Worm (Caenorhabditis elegans) whole organism, young adult: ENCODE data around the gene F31E3.2.

Experiments
- C06A6.2 ChIP-seq: fragments of 200-800 bp; sonication (Bioruptor generic); conservative IDR thresholded peaks from 2 replicates; pipeline ENCODE4 v1.3.6; 2022; ENCODE audit warnings: missing genetic modification characterization, missing compliant biosample characterization
- F10E7.11 ChIP-seq: sonication (generic microtip); optimal IDR thresholded peaks from 2 replicates; lab custom pipeline; 2017; ENCODE audit warnings: mild to moderate bottlenecking, missing genetic modification characterization, moderate library complexity, missing compliant biosample characterization
- F23B12.7 ChIP-seq: sonication (generic microtip); optimal IDR thresholded peaks from 2 replicates; lab custom pipeline; 2017; ENCODE audit warnings: missing genetic modification characterization, mild to moderate bottlenecking, missing compliant biosample characterization, antibody characterized with exemption, moderate library complexity; ENCODE audit not compliant: insufficient read depth
- F39B2.1 ChIP-seq: fragments of 200-800 bp; sonication (Bioruptor generic); IDR thresholded peaks from 2 replicates; pipeline ENCODE4 v1.3.6; 2022; ENCODE audit warnings: missing genetic modification reagents, missing genetic modification characterization, missing compliant biosample characterization
- F57A8.1 ChIP-seq: fragments of 200-800 bp; sonication (Bioruptor generic); optimal IDR thresholded peaks from 2 replicates; lab custom pipeline; 2018; ENCODE audit warnings: mild to moderate bottlenecking, missing genetic modification characterization, moderate library complexity, missing compliant biosample characterization
- Y56A3A.18 ChIP-seq: fragments of 200-800 bp; sonication (Bioruptor generic); IDR thresholded peaks from 2 replicates; pipeline ENCODE4 v1.3.6; 2022; ENCODE audit warnings: missing genetic modification reagents, missing genetic modification characterization, missing compliant biosample characterization
- Y67H2A.10 ChIP-seq: fragments of 200-800 bp; sonication (Bioruptor generic); conservative IDR thresholded peaks from 2 replicates; pipeline ENCODE4 v1.3.6; 2022; ENCODE audit warnings: missing genetic modification reagents, missing genetic modification characterization, missing compliant biosample characterization
- ZK185.1 ChIP-seq: sonication (generic microtip); optimal IDR thresholded peaks from 2 replicates; lab custom pipeline; 2016; ENCODE audit warnings: mild to moderate bottlenecking, missing genetic modification characterization, missing compliant biosample characterization; ENCODE audit not compliant: poor library complexity, severe bottlenecking
- attf-3 ChIP-seq: fragments of 200-800 bp; sonication (Bioruptor generic); conservative IDR thresholded peaks from 2 replicates; pipeline ENCODE4 v1.3.6; 2022; ENCODE audit warnings: missing genetic modification reagents, missing genetic modification characterization, missing compliant biosample characterization
- attf-5 ChIP-seq: fragments of 200-800 bp; sonication (Bioruptor generic); optimal IDR thresholded peaks from 2 replicates; lab custom pipeline; 2018; ENCODE audit warnings: mild to moderate bottlenecking, missing genetic modification characterization, missing compliant biosample characterization
- cebp-1 ChIP-seq, 2 experiments: fragments of 200-800 bp in 1 of 2; sonication (Bioruptor generic) in 1 of 2; sonication (generic microtip) in 1 of 2; IDR thresholded peaks in 1 of 2; optimal IDR thresholded peaks in 1 of 2; 2 replicates each; pipeline versions ENCODE4 v1.3.6 to Lab custom; 2017 to 2022; ENCODE audit warnings: missing compliant biosample characterization in 2 of 2, missing genetic modification characterization in 2 of 2, mild to moderate bottlenecking in 1 of 2, missing genetic modification reagents in 1 of 2, moderate library complexity in 1 of 2
- ceh-58 ChIP-seq: fragments of 200-800 bp; sonication (Bioruptor generic); IDR thresholded peaks from 2 replicates; pipeline ENCODE4 v1.3.6; 2022; ENCODE audit warnings: missing genetic modification characterization, missing compliant biosample characterization
- ceh-79 ChIP-seq: sonication (generic microtip); optimal IDR thresholded peaks from 2 replicates; lab custom pipeline; 2017; ENCODE audit warnings: mild to moderate bottlenecking, missing genetic modification characterization, missing compliant biosample characterization
- die-1 ChIP-seq: sonication (generic microtip); optimal IDR thresholded peaks from 2 replicates; lab custom pipeline; 2016; ENCODE audit warnings: missing genotype, mild to moderate bottlenecking, missing genetic modification characterization, missing compliant biosample characterization
- dpff-1 ChIP-seq: sonication (generic microtip); optimal IDR thresholded peaks from 2 replicates; lab custom pipeline; 2017; ENCODE audit warnings: mild to moderate bottlenecking, missing genetic modification characterization, missing compliant biosample characterization
- egrh-3 ChIP-seq: fragments of 200-800 bp; sonication (Bioruptor generic); IDR thresholded peaks from 2 replicates; pipeline ENCODE4 v1.3.6; 2022; ENCODE audit warnings: missing genetic modification reagents, missing genetic modification characterization, missing compliant biosample characterization
- ets-4 ChIP-seq: fragments of 200-800 bp; sonication (Bioruptor generic); optimal IDR thresholded peaks from 2 replicates; lab custom pipeline; 2018; ENCODE audit warnings: mild to moderate bottlenecking, missing genetic modification characterization, missing compliant biosample characterization
- him-1 ChIP-seq: sonication (generic microtip); optimal IDR thresholded peaks from 2 replicates; lab custom pipeline; 2016; ENCODE audit warnings: missing genotype, missing genetic modification reagents, missing genetic modification characterization, missing compliant biosample characterization
- hmg-1.2 ChIP-seq: fragments of 200-800 bp; sonication (Bioruptor generic); IDR thresholded peaks from 2 replicates; pipeline ENCODE4 v1.3.6; 2022; ENCODE audit warnings: missing genetic modification reagents, missing genetic modification characterization, missing compliant biosample characterization
- hmg-20 ChIP-seq: fragments of 200-800 bp; sonication (Bioruptor generic); IDR thresholded peaks from 2 replicates; pipeline ENCODE4 v1.3.6; 2022; ENCODE audit warnings: missing genetic modification reagents, missing genetic modification characterization, missing compliant biosample characterization
- lin-40 ChIP-seq: sonication (generic microtip); optimal IDR thresholded peaks from 2 replicates; lab custom pipeline; 2016; ENCODE audit warnings: missing genetic modification characterization, mild to moderate bottlenecking, missing compliant biosample characterization, missing genotype, missing genetic modification reagents
- lin-54 ChIP-seq: fragments of 200-800 bp; sonication (Bioruptor generic); optimal IDR thresholded peaks from 2 replicates; lab custom pipeline; 2018; ENCODE audit warnings: mild to moderate bottlenecking, missing genetic modification characterization, missing compliant biosample characterization
- lsl-1 ChIP-seq: fragments of 200-800 bp; sonication (Bioruptor generic); optimal IDR thresholded peaks from 2 replicates; lab custom pipeline; 2018; ENCODE audit warnings: mild to moderate bottlenecking, missing genetic modification characterization, moderate library complexity, missing compliant biosample characterization
- madf-10 ChIP-seq: sonication (generic microtip); optimal IDR thresholded peaks from 2 replicates; lab custom pipeline; 2016; ENCODE audit warnings: mild to moderate bottlenecking, missing genetic modification characterization, missing compliant biosample characterization
- madf-6 ChIP-seq: fragments of 200-800 bp; sonication (Bioruptor generic); IDR thresholded peaks from 2 replicates; pipeline ENCODE4 v1.3.6; 2022; ENCODE audit warnings: missing genetic modification reagents, missing genetic modification characterization, missing compliant biosample characterization
- mcd-1 ChIP-seq: fragments of 200-800 bp; sonication (Bioruptor generic); IDR thresholded peaks from 2 replicates; pipeline ENCODE4 v1.3.6; 2022; ENCODE audit warnings: missing genetic modification reagents, missing genetic modification characterization, missing compliant biosample characterization
- mes-4 ChIP-seq: sonication (generic microtip); optimal IDR thresholded peaks from 2 replicates; lab custom pipeline; 2016; ENCODE audit warnings: missing genotype, missing genetic modification characterization, missing compliant biosample characterization
- nfyb-1 ChIP-seq: fragments of 200-800 bp; sonication (Bioruptor generic); IDR thresholded peaks from 2 replicates; pipeline ENCODE4 v1.3.6; 2022; ENCODE audit warnings: missing genetic modification reagents, missing genetic modification characterization, missing compliant biosample characterization
- nhr-27 ChIP-seq: fragments of 200-800 bp; sonication (Bioruptor generic); optimal IDR thresholded peaks from 2 replicates; lab custom pipeline; 2018; ENCODE audit warnings: mild to moderate bottlenecking, missing genetic modification characterization, moderate library complexity, missing compliant biosample characterization
- rcor-1 ChIP-seq: fragments of 200-800 bp; sonication (Bioruptor generic); IDR thresholded peaks from 2 replicates; pipeline ENCODE4 v1.3.6; 2022; ENCODE audit warnings: missing genetic modification reagents, missing genetic modification characterization, missing compliant biosample characterization
- rec-8 ChIP-seq, 2 experiments: sonication (generic microtip); optimal IDR thresholded peaks; 2 replicates each; lab custom pipeline; 2016; ENCODE audit warnings: mild to moderate bottlenecking in 2 of 2, missing genetic modification characterization in 2 of 2, missing genetic modification reagents in 2 of 2, missing genotype in 2 of 2, missing biosample characterization in 1 of 2, missing compliant biosample characterization in 1 of 2, moderate library complexity in 1 of 2
- sdz-38 ChIP-seq: sonication (generic microtip); optimal IDR thresholded peaks from 2 replicates; lab custom pipeline; 2016; ENCODE audit warnings: missing genotype, missing genetic modification characterization, missing compliant biosample characterization
- snpc-3.4 ChIP-seq: sonication (generic microtip); optimal IDR thresholded peaks from 2 replicates; lab custom pipeline; 2017; ENCODE audit warnings: missing genetic modification characterization, mild to moderate bottlenecking, missing compliant biosample characterization, antibody characterized with exemption, moderate library complexity, missing genotype, missing genetic modification reagents
- tlf-1 ChIP-seq: fragments of 200-800 bp; sonication (Bioruptor generic); optimal IDR thresholded peaks from 2 replicates; lab custom pipeline; 2018; ENCODE audit warnings: mild to moderate bottlenecking, missing genetic modification characterization, missing compliant biosample characterization
- zfh-2 ChIP-seq: fragments of 200-800 bp; sonication (Bioruptor generic); conservative IDR thresholded peaks from 2 replicates; pipeline ENCODE4 v1.3.6; 2022; ENCODE audit warnings: missing genetic modification reagents, missing genetic modification characterization, missing compliant biosample characterization
- zim-3 ChIP-seq: sonication (generic microtip); optimal IDR thresholded peaks from 2 replicates; lab custom pipeline; 2017; ENCODE audit warnings: mild to moderate bottlenecking, missing genetic modification characterization, moderate library complexity, missing compliant biosample characterization
- ztf-25 ChIP-seq: fragments of 200-800 bp; sonication (Bioruptor generic); IDR thresholded peaks from 2 replicates; pipeline ENCODE4 v1.3.6; 2022; ENCODE audit warnings: missing genetic modification reagents, missing genetic modification characterization, missing compliant biosample characterization
- ztf-28 ChIP-seq: fragments of 200-800 bp; sonication (Bioruptor generic); IDR thresholded peaks from 2 replicates; pipeline ENCODE4 v1.3.6; 2022; ENCODE audit warnings: missing genetic modification reagents, missing genetic modification characterization, missing compliant biosample characterization
- ztf-3 ChIP-seq: fragments of 200-800 bp; sonication (Bioruptor generic); optimal IDR thresholded peaks from 2 replicates; lab custom pipeline; 2018; ENCODE audit warnings: mild to moderate bottlenecking, missing genetic modification characterization, missing compliant biosample characterization

Gene F31E3.2

DNA sequence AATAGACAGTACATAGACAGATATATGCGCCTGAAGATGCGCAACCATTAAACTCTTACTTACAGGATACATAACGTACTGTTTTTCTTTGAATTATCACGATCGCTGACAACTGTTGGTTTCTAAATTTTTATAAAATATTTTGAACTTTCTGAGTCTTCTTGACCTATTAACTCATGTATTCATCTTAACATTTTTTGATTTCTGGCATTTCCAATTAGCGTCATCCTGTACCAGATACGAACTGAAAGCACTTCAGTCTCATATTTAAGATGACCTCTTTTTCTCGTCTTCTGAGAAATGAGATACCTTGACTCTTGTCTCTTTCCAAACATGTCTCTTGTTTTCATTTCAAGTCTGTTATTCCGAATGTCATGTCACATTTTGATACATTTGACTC, 40.0 kb downstream of the F31E3.2 start:
- TF ChIP-seq zim-3 (tag; lab: Kevin White, UChicago) (no peak), ceh-79 (tag; lab: Kevin White, UChicago) (no peak), zfh-2 (GFP tag; lab: Robert Waterston, UW) (no peak), C06A6.2 (GFP tag; lab: Robert Waterston, UW) (no peak), lsl-1 (GFP tag; lab: Kevin White, UChicago) (no peak), F23B12.7 (no peak), ets-4 (GFP tag; lab: Kevin White, UChicago) (no peak), ZK185.1 (tag; lab: Kevin White, UChicago) (no peak), Y67H2A.10 (GFP tag; lab: Robert Waterston, UW) (no peak)

- TF ChIP-seq nfyb-1 (no peak), zfh-2 (GFP tag; lab: Robert Waterston, UW) (peak; percentile 92), nhr-27 (no peak), ztf-25 (GFP tag; lab: Robert Waterston, UW) (0 out of 2 replicates have a peak, but pooled peaks have one; percentile 33), egrh-3 (GFP tag; lab: Robert Waterston, UW) (peak; percentile 90)
Measured at ce11 chrIII:7019724-7020123, 45.9 kb downstream of the F31E3.2 start.

DNA sequence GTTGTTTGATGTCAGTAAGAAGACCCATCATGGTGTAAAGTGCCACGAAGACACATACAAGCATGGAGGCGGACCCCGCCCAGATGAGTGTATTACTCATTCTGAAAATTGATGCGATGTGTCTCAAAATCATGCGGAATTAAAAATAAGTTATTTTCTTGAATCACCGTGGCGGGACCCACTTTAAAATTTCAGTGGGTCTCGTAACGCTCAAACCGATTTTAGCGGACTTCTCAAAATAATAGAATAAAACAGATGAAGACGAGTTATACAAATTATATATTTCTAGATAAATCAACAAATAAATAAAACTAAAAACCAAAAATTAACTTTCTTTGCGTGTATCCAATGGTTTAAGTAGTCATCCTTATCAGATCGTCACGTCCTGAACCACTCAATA, 46.7 kb downstream of the F31E3.2 start, which contains the start of gene col-8:
TSS of gene col-8 (minus strand) at position 101 of the 400 bp plus-strand sequence.
- no peak for TF ChIP-seq mes-4 (tag; lab: Kevin White, UChicago)
- no peak for TF ChIP-seq rcor-1
- no peak for TF ChIP-seq Y56A3A.18 (GFP tag; lab: Robert Waterston, UW)
- TF ChIP-seq ztf-3 (GFP tag; lab: Kevin White, UChicago) = no peak
- no peak for TF ChIP-seq sdz-38 (tag; lab: Kevin White, UChicago)
- no peak for TF ChIP-seq zim-3 (tag; lab: Kevin White, UChicago)
- no peak for TF ChIP-seq ceh-58 (GFP tag; lab: Robert Waterston, UW)
- no peak for TF ChIP-seq hmg-20

ce11 chrIII:7021156-7021637, 47.4 kb downstream of the F31E3.2 start, which contains the start of gene rfl-1:
Gene rfl-1 (plus strand): TSS chrIII:7021206.
- 0 out of 2 replicates have a peak, but pooled peaks have one; percentile 7 for TF ChIP-seq madf-6 (GFP tag; lab: Robert Waterston, UW)
- no peak for TF ChIP-seq ztf-28
- peak; percentile 97 for TF ChIP-seq attf-3
- TF ChIP-seq snpc-3.4 (tag; lab: Kevin White, UChicago) = peak; percentile 20
- TF ChIP-seq attf-5 (GFP tag; lab: Kevin White, UChicago) = peak; percentile 19
- TF ChIP-seq mcd-1 (GFP tag; lab: Robert Waterston, UW) = 0 out of 2 replicates have a peak, but pooled peaks have one; percentile 26
- TF ChIP-seq him-1 (tag; lab: Kevin White, UChicago) = peak; percentile 25
- TF ChIP-seq F23B12.7 = peak; percentile 19
- peak; percentile 12 for TF ChIP-seq lsl-1 (GFP tag; lab: Kevin White, UChicago)
- TF ChIP-seq madf-10 = no peak
- no peak for TF ChIP-seq rec-8 (tag; optimal IDR thresholded peaks at IDR 0.05; lab: Kevin White, UChicago)
- no peak for TF ChIP-seq zim-3 (tag; lab: Kevin White, UChicago)
- peak; percentile 99 for TF ChIP-seq hmg-1.2 (GFP tag; lab: Robert Waterston, UW)
- no peak for TF ChIP-seq F57A8.1 (GFP tag; lab: Kevin White, UChicago)

DNA sequence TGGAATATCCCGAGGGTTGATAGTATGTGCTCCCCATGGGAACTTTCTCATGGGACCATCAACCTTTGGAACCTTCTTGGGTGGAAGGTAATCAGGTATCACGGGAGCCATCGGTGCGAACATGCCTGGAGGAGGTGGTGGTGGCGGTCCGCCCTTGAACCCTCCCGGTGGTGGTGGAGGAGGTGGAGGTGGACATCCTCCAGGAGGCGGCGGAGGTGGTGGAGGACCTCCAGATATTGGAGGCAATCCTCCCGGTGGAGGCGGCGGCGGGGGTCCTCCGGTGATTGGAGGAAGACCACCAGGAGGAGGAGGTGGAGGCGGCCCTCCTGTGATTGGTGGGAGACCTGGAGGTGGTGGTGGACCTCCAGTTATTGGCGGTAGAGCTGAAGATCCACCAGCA, 52.1 kb downstream of the F31E3.2 start:
- TF ChIP-seq ztf-25 (GFP tag; lab: Robert Waterston, UW) = 0 out of 2 replicates have a peak, but pooled peaks have one; percentile 20
- no peak for TF ChIP-seq tlf-1 (GFP tag; lab: Kevin White, UChicago)
- TF ChIP-seq F39B2.1 (GFP tag; lab: Robert Waterston, UW) = no peak
- TF ChIP-seq zfh-2 (GFP tag; lab: Robert Waterston, UW) = peak; percentile 96
- TF ChIP-seq die-1 (tag; lab: Kevin White, UChicago) = no peak
- no peak for TF ChIP-seq cebp-1 (GFP tag; IDR thresholded peaks at IDR 0.05; lab: Robert Waterston, UW)
- TF ChIP-seq cebp-1 (tag; optimal IDR thresholded peaks at IDR 0.05; lab: Kevin White, UChicago) = no peak
- no peak for TF ChIP-seq lin-54 (GFP tag; lab: Kevin White, UChicago)
- no peak for TF ChIP-seq dpff-1 (tag; lab: Kevin White, UChicago)
- TF ChIP-seq lin-40 (tag; lab: Kevin White, UChicago) = no peak
- TF ChIP-seq mcd-1 (GFP tag; lab: Robert Waterston, UW) = peak; percentile 43; the same call in 1 of the 2 replicates
- no peak for TF ChIP-seq F10E7.11 (tag; lab: Kevin White, UChicago)
- TF ChIP-seq egrh-3 (GFP tag; lab: Robert Waterston, UW) = peak; percentile 98
